Fruit fly (Drosophila melanogaster): Measurements from ENCODE around the gene CG32228.
A peak's percentile ranks its signal among the peaks of the same experiment; 100 is the strongest.

CG32228 gene

DNA sequence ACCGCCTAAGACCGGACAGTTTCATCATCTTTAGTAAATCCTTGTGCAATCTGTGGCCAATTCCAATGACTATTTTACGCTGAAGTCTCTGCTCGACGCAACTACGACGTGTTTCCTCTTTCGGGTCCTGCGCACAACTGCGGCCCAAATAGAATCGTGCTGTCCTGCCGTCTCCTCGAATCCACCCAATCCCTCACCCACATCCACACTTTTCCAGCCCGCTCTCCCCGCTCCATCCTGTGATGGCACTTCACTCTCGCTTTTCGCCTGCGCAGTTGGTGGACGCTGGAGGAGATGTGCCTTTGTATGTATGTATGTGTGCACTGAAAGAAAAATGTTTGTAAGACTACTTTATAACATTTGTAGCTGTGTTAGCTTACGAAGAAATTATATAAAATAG lies 40.5 kb downstream of the CG32228 start, which contains the start of gene CG32225 (continued):
- TF ChIP-seq nom (GFP tag; optimal IDR thresholded peaks at IDR 0.05) (peak; percentile 15), CG7928 (GFP tag; optimal IDR thresholded peaks at IDR 0.05) (no peak)

DNA sequence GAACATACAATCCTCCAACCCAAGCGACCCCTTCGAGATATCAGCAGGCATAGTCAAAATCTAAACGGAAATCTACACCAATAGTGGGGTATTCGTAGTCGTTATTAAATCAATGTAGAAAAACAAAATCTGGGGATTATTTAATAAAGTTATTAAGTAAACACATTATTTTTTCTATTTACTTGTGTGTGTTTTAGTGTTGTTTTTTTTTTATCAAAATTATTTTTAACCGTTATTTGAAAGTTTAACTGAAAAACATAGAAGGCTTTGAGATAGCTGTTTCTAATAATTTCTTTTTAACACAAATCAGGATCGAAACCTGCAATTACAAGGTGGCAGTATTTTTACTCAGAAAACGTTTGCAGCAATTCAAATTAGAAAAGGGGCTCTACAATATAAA lies 43.7 kb downstream of the CG32228 start, which contains the start of gene polo:
TSS of gene polo (plus strand) at position 301 of the 400 bp plus-strand sequence.
- TF ChIP-seq exex (tag; optimal IDR thresholded peaks at IDR 0.05) (no peak), bab2 (GFP tag; optimal IDR thresholded peaks at IDR 0.05) (no peak), chif (GFP tag; optimal IDR thresholded peaks at IDR 0.05) (no peak), lov (optimal IDR thresholded peaks at IDR 0.05) (no peak), lov (GFP tag; IDR thresholded peaks at IDR 0.05) (no peak), CG17361 (GFP tag; IDR thresholded peaks at IDR 0.05) (no peak), gcm2 (GFP tag; optimal IDR thresholded peaks at IDR 0.05) (no peak), cad (GFP tag; optimal IDR thresholded peaks at IDR 0.05) (no peak), Meics (GFP tag; optimal IDR thresholded peaks at IDR 0.05) (no peak), Stat92E (GFP tag; optimal IDR thresholded peaks at IDR 0.05) (no peak)

DNA sequence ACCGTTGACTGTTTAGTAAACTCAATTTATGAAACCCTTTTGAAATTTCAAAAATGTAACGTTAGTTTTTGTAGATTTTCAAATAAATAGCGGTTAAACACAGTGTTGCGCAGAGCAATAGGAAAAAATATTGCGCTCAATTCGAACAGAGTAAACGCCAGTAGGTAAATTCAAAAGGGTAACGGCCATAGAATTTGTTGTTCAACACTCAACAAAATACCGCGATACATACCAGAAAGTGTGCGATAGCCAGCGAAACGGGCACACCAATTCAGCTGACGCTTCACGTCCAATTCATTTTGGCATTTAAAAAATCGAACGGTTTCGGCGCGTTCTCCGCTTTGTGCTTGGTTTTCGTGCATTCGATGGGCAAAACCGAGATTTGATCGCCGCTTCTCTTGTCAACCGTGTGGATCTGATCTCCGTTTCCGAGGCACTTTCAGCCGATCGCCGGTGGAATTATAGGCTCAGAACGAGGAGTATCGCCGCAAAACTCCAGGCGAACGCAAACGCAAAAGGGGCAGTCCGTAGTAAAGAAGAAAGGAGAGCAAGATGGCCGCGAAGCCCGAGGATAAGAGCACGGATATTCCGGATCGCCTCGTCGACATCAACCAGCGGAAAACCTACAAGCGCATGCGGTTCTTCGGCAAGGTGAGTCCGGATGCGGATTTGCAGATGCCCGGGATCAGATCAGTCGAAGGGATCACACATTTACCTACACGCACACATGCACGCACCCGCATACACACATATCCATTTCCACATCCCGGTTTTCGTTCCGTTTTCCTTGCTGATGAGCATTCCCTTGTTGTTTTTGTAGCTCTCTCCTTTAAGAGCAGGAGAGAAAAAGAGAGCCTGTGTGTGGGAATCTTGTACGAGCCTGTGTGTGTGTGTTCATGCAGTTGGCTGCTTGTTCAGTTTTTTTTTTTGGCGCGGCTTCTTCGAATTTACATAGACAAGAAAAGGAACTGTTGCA lies 44.4 kb downstream of the CG32228 start:
- no peak for TF ChIP-seq dati (GFP tag; IDR thresholded peaks at IDR 0.05)
- TF ChIP-seq gfzf (GFP tag; optimal IDR thresholded peaks at IDR 0.05): peak; percentile 85
- no peak for TF ChIP-seq CG18011 (GFP tag; optimal IDR thresholded peaks at IDR 0.05)
- TF ChIP-seq Dfd (GFP tag; optimal IDR thresholded peaks at IDR 0.05): no peak
- TF ChIP-seq tio (GFP tag; optimal IDR thresholded peaks at IDR 0.05): no peak
- TF ChIP-seq CG17802 (tag; optimal IDR thresholded peaks at IDR 0.05): no peak
- no peak for TF ChIP-seq chm (GFP tag; IDR thresholded peaks at IDR 0.05)
- TF ChIP-seq CG7786 (GFP tag; optimal IDR thresholded peaks at IDR 0.05): peak; percentile 58
- peak; percentile 56 for TF ChIP-seq E2f1 (GFP tag; IDR thresholded peaks at IDR 0.05)
- peak; percentile 77 for TF ChIP-seq inv (GFP tag; IDR thresholded peaks at IDR 0.05; ENCODE audit: partially characterized antibody)
- TF ChIP-seq al (GFP tag; IDR thresholded peaks at IDR 0.05): no peak
- TF ChIP-seq CG4854 (GFP tag; optimal IDR thresholded peaks at IDR 0.05): peak; percentile 38
- no peak for TF ChIP-seq Jarid2 (GFP tag; optimal IDR thresholded peaks at IDR 0.05)
- peak; percentile 39 for TF ChIP-seq CG4424 (GFP tag; optimal IDR thresholded peaks at IDR 0.05)
- peak; percentile 91 for TF ChIP-seq CG13287 (GFP tag; IDR thresholded peaks at IDR 0.05; ENCODE audit: partially characterized antibody)
- peak; percentile 71 for TF ChIP-seq cg (GFP tag; optimal IDR thresholded peaks at IDR 0.05)
- TF ChIP-seq cwo (GFP tag; optimal IDR thresholded peaks at IDR 0.05): no peak
- TF ChIP-seq pum (GFP tag; optimal IDR thresholded peaks at IDR 0.05): peak; percentile 60
- TF ChIP-seq H2.0 (GFP tag; IDR thresholded peaks at IDR 0.05): no peak
- peak; percentile 92 for TF ChIP-seq Sin3A (optimal IDR thresholded peaks at IDR 0.05)
- TF ChIP-seq CG42726 (GFP tag; IDR thresholded peaks at IDR 0.05; ENCODE audit: partially characterized antibody): peak; percentile 87
- TF ChIP-seq pita (GFP tag; optimal IDR thresholded peaks at IDR 0.05): no peak
- 0 out of 3 replicates have a peak, but pooled peaks have one; percentile 41 for TF ChIP-seq CG2199 (GFP tag; IDR thresholded peaks at IDR 0.05)
- TF ChIP-seq yki (optimal IDR thresholded peaks at IDR 0.05): no peak
- no peak for TF ChIP-seq scrt (GFP tag; optimal IDR thresholded peaks at IDR 0.05)
- peak; percentile 80 for TF ChIP-seq Doc3 (GFP tag; IDR thresholded peaks at IDR 0.05; ENCODE audit: partially characterized antibody)
- TF ChIP-seq HHEX (GFP tag; optimal IDR thresholded peaks at IDR 0.05): no peak
- peak; percentile 95 for TF ChIP-seq Ets65A (GFP tag)
- TF ChIP-seq prd (optimal IDR thresholded peaks at IDR 0.05): no peak
- peak; percentile 16; the same call in 1 of the 3 replicates for TF ChIP-seq prd (GFP tag; IDR thresholded peaks at IDR 0.05)
- TF ChIP-seq CG16863 (GFP tag; optimal IDR thresholded peaks at IDR 0.05): peak; percentile 44
- TF ChIP-seq CG9817 (tag; optimal IDR thresholded peaks at IDR 0.05): no peak
- TF ChIP-seq Hmr (GFP tag; optimal IDR thresholded peaks at IDR 0.05): peak; percentile 59
- TF ChIP-seq CG14050 (GFP tag; IDR thresholded peaks at IDR 0.05): 0 out of 3 replicates have a peak, but pooled peaks have one; percentile 14
